Fruit fly (Drosophila melanogaster) S2 (cell line): ENCODE data around the gene yellow-g2.

Experiments used
- CG8478 ChIP-seq: fragments of >200 bp; optimal IDR thresholded peaks from 2 replicates; lab custom pipeline; 2018
- CTCF ChIP-seq, 2 experiments: fragments of >200 bp; optimal IDR thresholded peaks; 2 replicates each; lab custom pipeline; 2018

DNA sequence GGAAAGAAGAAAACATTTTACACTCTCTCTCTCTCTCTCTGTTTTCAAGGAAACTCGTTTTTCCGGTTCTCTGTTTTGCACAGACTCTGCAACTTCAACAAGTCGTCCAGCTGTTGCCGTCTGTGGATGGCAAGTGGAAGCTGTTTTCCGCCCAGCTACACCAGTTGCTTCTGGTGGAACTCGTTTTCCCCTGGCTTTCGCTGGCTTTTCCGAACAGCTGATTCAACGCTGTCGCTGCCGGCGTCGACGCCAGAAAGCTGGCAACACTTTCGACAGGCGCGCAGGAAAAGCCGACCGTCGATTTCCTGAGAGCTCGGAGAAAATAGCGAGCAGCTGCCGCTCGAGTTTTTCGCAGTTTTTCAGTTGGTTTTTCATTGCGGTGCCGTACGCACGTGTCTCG is 6.2 kb downstream of the yellow-g2 start, which contains the start of gene MsR2:
- TF ChIP-seq CTCF (optimal IDR thresholded peaks at IDR 0.05; lab: Kevin White, UChicago) (no peak), CG8478 (lab: Kevin White, UChicago) (no peak)
